Worm (Caenorhabditis elegans): ENCODE data around the gene W07A12.8.

DNA sequence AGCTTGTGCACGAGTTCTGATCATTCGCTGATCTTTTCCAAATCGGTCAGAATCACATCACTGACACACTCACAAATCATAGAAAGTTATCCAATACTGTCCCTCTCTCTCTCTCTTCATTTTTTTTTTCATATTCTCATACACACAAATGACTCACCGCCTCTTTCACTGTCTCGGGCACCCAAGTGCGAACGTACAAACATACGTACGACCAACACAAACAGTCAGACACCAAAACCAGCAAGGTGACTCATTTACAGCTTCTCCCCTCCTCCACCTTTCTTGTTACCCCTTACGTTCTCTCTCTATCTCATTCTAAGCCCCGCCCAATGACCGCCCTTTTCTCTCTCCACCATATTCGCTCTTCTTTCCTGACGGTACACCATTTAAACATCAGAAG is 38.6 kb downstream of the W07A12.8 start:
- TF ChIP-seq ceh-40 (GFP tag; IDR thresholded peaks at IDR 0.05) (no peak), ets-4 (GFP tag; optimal IDR thresholded peaks at IDR 0.05) (no peak), dpl-1 (GFP tag; optimal IDR thresholded peaks at IDR 0.05) (no peak), unc-130 (GFP tag; optimal IDR thresholded peaks at IDR 0.05) (no peak), ama-1 (optimal IDR thresholded peaks at IDR 0.05) (no peak), ama-1 (GFP tag; optimal IDR thresholded peaks at IDR 0.05) (no peak), athp-1 (tag; optimal IDR thresholded peaks at IDR 0.05) (no peak), attf-3 (GFP tag; conservative IDR thresholded peaks at IDR 0.05) (no peak), unc-62 (GFP tag; optimal IDR thresholded peaks at IDR 0.05) (no peak)
